1 fruit fly cellular context compared by ENCODE assay signal in the genomic region with DNA sequence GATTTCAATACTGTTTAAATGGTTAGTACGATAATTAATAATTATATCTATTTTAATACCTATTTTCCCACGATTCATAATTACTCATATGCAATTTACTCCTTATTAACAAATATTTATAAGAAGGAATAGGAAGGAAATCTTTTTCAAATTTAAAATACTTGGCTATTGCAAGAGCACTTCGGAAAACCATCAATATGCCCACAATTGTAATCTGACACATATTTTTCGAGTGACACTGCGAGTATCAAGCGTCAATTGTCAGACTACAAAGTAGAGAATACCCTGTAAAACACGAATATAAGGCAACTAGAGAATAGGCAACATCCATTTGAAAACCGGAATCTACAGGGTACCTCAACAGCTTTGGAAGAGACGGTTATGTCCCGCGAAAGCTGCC.
TF ChIP-seq lines count a peak whose summit lies in the region.

No protein-coding gene starts in this region.

TF ChIP-seq in whole organism, embryonic, 481 proteins besides CTCF, POLR2A, EP300 and RAD21 (continued from another document):
- TF ChIP-seq ttk (GFP tag; IDR thresholded peaks at IDR 0.05; lab: Robert Waterston, UW) = no peak
- peak; percentile 53 for TF ChIP-seq CG7839 (tag; optimal IDR thresholded peaks at IDR 0.05; lab: Kevin White, UChicago)
- TF ChIP-seq Fer3 (tag; optimal IDR thresholded peaks at IDR 0.05; lab: Kevin White, UChicago) = peak; percentile 36
- no peak for TF ChIP-seq CG11085 (GFP tag; IDR thresholded peaks at IDR 0.05; lab: Robert Waterston, UW)
- TF ChIP-seq CG5180 (GFP tag; optimal IDR thresholded peaks at IDR 0.05; lab: Kevin White, UChicago) = no peak
- no peak for TF ChIP-seq salm (tag; optimal IDR thresholded peaks at IDR 0.05; lab: Kevin White, UChicago)
- TF ChIP-seq Oaz (GFP tag; IDR thresholded peaks at IDR 0.05; lab: Robert Waterston, UW) = no peak
- peak; percentile 9 for TF ChIP-seq Hand (GFP tag; optimal IDR thresholded peaks at IDR 0.05; lab: Kevin White, UChicago)
- TF ChIP-seq CG13424 (tag; optimal IDR thresholded peaks at IDR 0.05; lab: Kevin White, UChicago) = peak; percentile 25
- TF ChIP-seq CG18619 (GFP tag; optimal IDR thresholded peaks at IDR 0.05; lab: Kevin White, UChicago) = peak; percentile 12
- TF ChIP-seq CG13894 (tag; optimal IDR thresholded peaks at IDR 0.05; lab: Kevin White, UChicago) = no peak
- peak in 1 of 2 experiments; percentile 3 for TF ChIP-seq dpn (GFP tag; optimal IDR thresholded peaks at IDR 0.05; lab: Kevin White, UChicago)
- no peak for TF ChIP-seq CG30431 (GFP tag; optimal IDR thresholded peaks at IDR 0.05; lab: Kevin White, UChicago)
TF ChIP-seq in whole organism, embryonic: peak in this region for 54.
